Worm (Caenorhabditis elegans): Measurements from ENCODE around the gene srt-74.

DNA sequence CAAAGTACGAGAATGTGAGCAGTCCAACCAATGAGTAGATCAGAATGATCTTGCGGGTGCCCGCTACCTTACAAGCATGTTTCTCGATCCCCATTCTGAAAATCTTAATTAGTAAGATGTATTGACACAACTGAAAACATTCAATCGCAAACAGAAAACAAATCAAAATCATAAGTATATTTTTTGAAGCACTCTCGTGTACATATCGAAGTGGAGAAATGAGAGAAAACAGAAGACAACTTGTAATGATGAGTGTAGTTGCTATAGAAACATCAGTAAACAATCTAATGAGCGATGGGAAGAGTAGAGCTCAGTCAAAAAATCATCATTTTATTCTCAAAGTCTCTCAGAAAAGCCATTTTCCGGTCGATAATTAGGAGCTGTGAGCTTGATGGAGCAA lies 30.6 kb upstream of the srt-74 start, which contains the start of gene F14D7.8:
- TF ChIP-seq snpc-4 (tag; optimal IDR thresholded peaks at IDR 0.05) = no peak
- TF ChIP-seq egl-27 (tag; optimal IDR thresholded peaks at IDR 0.05) = no peak
- TF ChIP-seq nhr-43 (tag; optimal IDR thresholded peaks at IDR 0.05; ENCODE audit: poor library complexity, severe bottlenecking) = no peak
- no peak for TF ChIP-seq fos-1 (tag; optimal IDR thresholded peaks at IDR 0.05)
- no peak for TF ChIP-seq pha-4 (tag; optimal IDR thresholded peaks at IDR 0.05)
- TF ChIP-seq skn-1 (tag; optimal IDR thresholded peaks at IDR 0.05) = no peak
- no peak for TF ChIP-seq ama-1 (optimal IDR thresholded peaks at IDR 0.05)
- TF ChIP-seq nhr-25 (tag; optimal IDR thresholded peaks at IDR 0.05) = no peak
- no peak for TF ChIP-seq nhr-11 (tag; optimal IDR thresholded peaks at IDR 0.05)
